Fruit fly (Drosophila melanogaster) whole organism, embryonic: Measurements from ENCODE around the gene eIF3l.
A peak's percentile ranks its signal among the peaks of the same experiment; 100 is the strongest.

Source experiments
- B-H2 ChIP-seq: fragments of 200-800 bp; sonication (Bioruptor generic); optimal IDR thresholded peaks from 2 replicates; lab custom pipeline; 2018; ENCODE audit warnings: missing biosample characterization, mild to moderate bottlenecking, missing genetic modification characterization
- CG10147 ChIP-seq: fragments of 200-800 bp; sonication (Bioruptor generic); optimal IDR thresholded peaks from 2 replicates; lab custom pipeline; 2019; ENCODE audit warnings: missing biosample characterization, mild to moderate bottlenecking, missing genetic modification characterization, moderate library complexity
- CG10565 ChIP-seq: fragments of 200-800 bp; sonication (Bioruptor generic); optimal IDR thresholded peaks from 3 replicates; lab custom pipeline; 2016; ENCODE audit warnings: missing biosample characterization, mild to moderate bottlenecking, missing genetic modification characterization
- CG10959 ChIP-seq: fragments of 200-800 bp; sonication (Bioruptor generic); IDR thresholded peaks from 2 replicates; pipeline ENCODE4 v1.3.6; 2022; ENCODE audit warnings: missing biosample characterization, missing genetic modification characterization
- CG11723 ChIP-seq: fragments of 200-800 bp; sonication (Bioruptor generic); optimal IDR thresholded peaks from 2 replicates; lab custom pipeline; 2017; ENCODE audit warnings: missing biosample characterization, mild to moderate bottlenecking, missing genetic modification characterization
- CG12155 ChIP-seq: fragments of 200-800 bp; sonication (Bioruptor generic); optimal IDR thresholded peaks from 3 replicates; lab custom pipeline; 2016; ENCODE audit warnings: missing biosample characterization, missing genetic modification characterization
- CG12219 ChIP-seq: fragments of 200-800 bp; sonication (Bioruptor generic); optimal IDR thresholded peaks from 3 replicates; lab custom pipeline; 2018; ENCODE audit warnings: missing biosample characterization, mild to moderate bottlenecking, missing genetic modification characterization
- CG12744 ChIP-seq: fragments of 200-800 bp; sonication (Bioruptor generic); optimal IDR thresholded peaks from 2 replicates; lab custom pipeline; 2016; ENCODE audit warnings: missing biosample characterization, missing genetic modification characterization
- CG14667 ChIP-seq: fragments of 200-800 bp; sonication (Bioruptor generic); IDR thresholded peaks from 2 replicates; pipeline ENCODE4 v1.3.6; 2022; ENCODE audit warnings: missing biosample characterization, missing genetic modification characterization
- CG15011 ChIP-seq: fragments of 200-800 bp; sonication (Bioruptor generic); optimal IDR thresholded peaks from 3 replicates; lab custom pipeline; 2018; ENCODE audit warnings: missing biosample characterization, mild to moderate bottlenecking, missing genetic modification characterization
- CG1647 ChIP-seq: fragments of 200-800 bp; sonication (Bioruptor generic); optimal IDR thresholded peaks from 3 replicates; lab custom pipeline; 2016; ENCODE audit warnings: missing biosample characterization, missing genetic modification characterization
- CG17328 ChIP-seq: fragments of 200-800 bp; sonication (Bioruptor generic); IDR thresholded peaks from 2 replicates; pipeline ENCODE4 v1.3.6; 2022; ENCODE audit warnings: missing biosample characterization, missing genetic modification characterization
- CG17385 ChIP-seq: fragments of 200-800 bp; sonication (Bioruptor generic); optimal IDR thresholded peaks from 3 replicates; lab custom pipeline; 2018; ENCODE audit warnings: missing biosample characterization, mild to moderate bottlenecking, missing genetic modification characterization
- CG17829 ChIP-seq: fragments of 200-800 bp; optimal IDR thresholded peaks from 2 replicates; lab custom pipeline; 2019; ENCODE audit warnings: missing biosample characterization, mild to moderate bottlenecking, missing genetic modification characterization, moderate library complexity
- CG31441 ChIP-seq: fragments of 200-800 bp; sonication (Bioruptor generic); IDR thresholded peaks from 2 replicates; pipeline ENCODE4 v1.3.6; 2022; ENCODE audit warnings: missing biosample characterization, missing genetic modification characterization
- CG32532 ChIP-seq: fragments of 200-800 bp; sonication (Bioruptor generic); IDR thresholded peaks from 2 replicates; pipeline ENCODE4 v1.3.6; 2022; ENCODE audit warnings: missing biosample characterization, missing genetic modification characterization
- CG3407 ChIP-seq: fragments of 200-800 bp; sonication (Bioruptor generic); optimal IDR thresholded peaks from 2 replicates; lab custom pipeline; 2018; ENCODE audit warnings: missing biosample characterization, mild to moderate bottlenecking, missing genetic modification characterization
- CG3847 ChIP-seq: fragments of 200-800 bp; sonication (Bioruptor generic); IDR thresholded peaks from 2 replicates; pipeline ENCODE4 v1.3.6; 2022; ENCODE audit warnings: missing biosample characterization, missing genetic modification characterization
- CG4854 ChIP-seq: fragments of 200-800 bp; sonication (Bioruptor generic); optimal IDR thresholded peaks from 2 replicates; lab custom pipeline; 2016; ENCODE audit warnings: missing biosample characterization, missing genetic modification characterization, inconsistent platforms
- CG5180 ChIP-seq: fragments of 200-800 bp; sonication (Bioruptor generic); optimal IDR thresholded peaks from 3 replicates; lab custom pipeline; 2017; ENCODE audit warnings: missing biosample characterization, missing genetic modification characterization, mild to moderate bottlenecking, moderate library complexity, missing genetic modification reagents
- CG5245 ChIP-seq: fragments of 200-800 bp; sonication (Bioruptor generic); optimal IDR thresholded peaks from 3 replicates; lab custom pipeline; 2016; ENCODE audit warnings: missing biosample characterization, missing genetic modification characterization
- CG6272 ChIP-seq: fragments of 200-800 bp; sonication (Bioruptor generic); IDR thresholded peaks from 2 replicates; pipeline ENCODE4 v1.3.6; 2022; ENCODE audit warnings: missing biosample characterization, missing genetic modification characterization
- CG7271 ChIP-seq: fragments of 200-800 bp; sonication (Bioruptor generic); optimal IDR thresholded peaks from 2 replicates; lab custom pipeline; 2018; ENCODE audit warnings: missing biosample characterization, mild to moderate bottlenecking, missing genetic modification characterization, moderate library complexity
- CG7556 ChIP-seq: fragments of 200-800 bp; sonication (Bioruptor generic); optimal IDR thresholded peaks from 2 replicates; lab custom pipeline; 2017; ENCODE audit warnings: missing biosample characterization, mild to moderate bottlenecking, missing genetic modification characterization
- CG8944 ChIP-seq: fragments of 200-800 bp; sonication (Bioruptor generic); optimal IDR thresholded peaks from 3 replicates; lab custom pipeline; 2016; ENCODE audit warnings: missing biosample characterization, missing genetic modification characterization
- CG9876 ChIP-seq: fragments of 200-800 bp; sonication (Bioruptor generic); optimal IDR thresholded peaks from 2 replicates; lab custom pipeline; 2016; ENCODE audit warnings: missing biosample characterization, missing genetic modification characterization
- HHEX ChIP-seq: fragments of 200-800 bp; sonication (Bioruptor generic); optimal IDR thresholded peaks from 3 replicates; lab custom pipeline; 2017; ENCODE audit warnings: missing biosample characterization, mild to moderate bottlenecking, missing genetic modification characterization, missing genetic modification reagents
- HLH54F ChIP-seq: fragments of 200-800 bp; sonication (Bioruptor generic); optimal IDR thresholded peaks from 3 replicates; lab custom pipeline; 2016; ENCODE audit warnings: missing biosample characterization, missing genetic modification characterization
- HLHmδ ChIP-seq: fragments of 200-800 bp; sonication (Bioruptor generic); optimal IDR thresholded peaks from 2 replicates; lab custom pipeline; 2018; ENCODE audit warnings: missing biosample characterization, mild to moderate bottlenecking, missing genetic modification characterization, moderate library complexity
- Jarid2 ChIP-seq: fragments of 200-800 bp; sonication (Bioruptor generic); optimal IDR thresholded peaks from 3 replicates; lab custom pipeline; 2017; ENCODE audit warnings: mild to moderate bottlenecking, missing biosample characterization, missing genetic modification reagents, missing genetic modification characterization
- NC2β ChIP-seq: fragments of 200-800 bp; sonication (Bioruptor generic); optimal IDR thresholded peaks from 2 replicates; lab custom pipeline; 2016; ENCODE audit warnings: missing biosample characterization, missing genetic modification characterization
- Neu2 ChIP-seq: fragments of 200-800 bp; sonication (Bioruptor generic); optimal IDR thresholded peaks from 3 replicates; lab custom pipeline; 2016; ENCODE audit warnings: missing biosample characterization, missing genetic modification characterization, borderline replicate concordance
- Oli ChIP-seq: fragments of 200-800 bp; sonication (Bioruptor generic); optimal IDR thresholded peaks from 2 replicates; lab custom pipeline; 2018; ENCODE audit warnings: missing biosample characterization, mild to moderate bottlenecking, missing genetic modification characterization, moderate library complexity
- PHDP ChIP-seq: fragments of 200-800 bp; sonication (Bioruptor generic); optimal IDR thresholded peaks from 3 replicates; lab custom pipeline; 2018; ENCODE audit warnings: missing biosample characterization, mild to moderate bottlenecking, missing genetic modification characterization, moderate library complexity
- Taf1 ChIP-seq: fragments of 200-800 bp; sonication (Bioruptor generic); IDR thresholded peaks from 2 replicates; pipeline ENCODE4 v1.3.6; 2022; ENCODE audit warnings: missing biosample characterization, missing genetic modification characterization
- da ChIP-seq: fragments of 200-800 bp; sonication (Bioruptor generic); optimal IDR thresholded peaks from 2 replicates; lab custom pipeline; 2016; ENCODE audit warnings: missing biosample characterization, missing genetic modification characterization
- disco-r ChIP-seq: fragments of 200-800 bp; sonication (Bioruptor generic); optimal IDR thresholded peaks from 2 replicates; lab custom pipeline; 2016; ENCODE audit warnings: missing biosample characterization, missing genetic modification characterization
- esg ChIP-seq: fragments of 200-800 bp; sonication (Bioruptor generic); conservative IDR thresholded peaks from 2 replicates; pipeline ENCODE4 v1.3.6; 2022; ENCODE audit warnings: missing biosample characterization, missing genetic modification characterization
- ftz-f1 ChIP-seq: fragments of 200-800 bp; sonication (Bioruptor generic); optimal IDR thresholded peaks from 2 replicates; lab custom pipeline; 2016; ENCODE audit warnings: missing biosample characterization, missing genetic modification characterization
- gem ChIP-seq: fragments of 200-800 bp; sonication (Bioruptor generic); optimal IDR thresholded peaks from 2 replicates; lab custom pipeline; 2019; ENCODE audit warnings: missing biosample characterization, mild to moderate bottlenecking, missing genetic modification characterization, moderate library complexity
- kay ChIP-seq: fragments of 200-800 bp; sonication (Bioruptor generic); optimal IDR thresholded peaks from 2 replicates; lab custom pipeline; 2016; ENCODE audit warnings: missing biosample characterization, missing genetic modification characterization
- lbe ChIP-seq: fragments of 200-800 bp; sonication (Bioruptor generic); optimal IDR thresholded peaks from 2 replicates; lab custom pipeline; 2016; ENCODE audit warnings: missing biosample characterization, mild to moderate bottlenecking, missing genetic modification characterization
- lmd ChIP-seq: fragments of 200-800 bp; sonication (Bioruptor generic); IDR thresholded peaks from 2 replicates; pipeline ENCODE4 v1.3.6; 2022; ENCODE audit warnings: missing biosample characterization, missing genetic modification characterization
- nom ChIP-seq: fragments of 200-800 bp; sonication (Bioruptor generic); optimal IDR thresholded peaks from 2 replicates; lab custom pipeline; 2017; ENCODE audit warnings: missing biosample characterization, missing genetic modification characterization, mild to moderate bottlenecking, moderate library complexity, missing genetic modification reagents
- p53 ChIP-seq: fragments of 200-800 bp; sonication (Bioruptor generic); optimal IDR thresholded peaks from 2 replicates; lab custom pipeline; 2016; ENCODE audit warnings: missing biosample characterization, missing genetic modification characterization
- pum ChIP-seq: fragments of 200-800 bp; sonication (Bioruptor generic); optimal IDR thresholded peaks from 2 replicates; lab custom pipeline; 2016; ENCODE audit warnings: missing biosample characterization, missing genetic modification characterization
- ranshi ChIP-seq: fragments of 200-800 bp; sonication (Bioruptor generic); IDR thresholded peaks from 2 replicates; pipeline ENCODE4 v1.3.6; 2022; ENCODE audit warnings: missing biosample characterization, missing genetic modification characterization
- toy ChIP-seq: fragments of 200-800 bp; sonication (Bioruptor generic); IDR thresholded peaks from 2 replicates; pipeline ENCODE4 v1.3.6; 2022; ENCODE audit warnings: missing biosample characterization, missing genetic modification characterization
- trem ChIP-seq: fragments of 200-800 bp; optimal IDR thresholded peaks from 3 replicates; lab custom pipeline; 2019; ENCODE audit warnings: missing biosample characterization, mild to moderate bottlenecking, missing genetic modification characterization, moderate library complexity
- zfh2 ChIP-seq: fragments of 200-800 bp; sonication (Bioruptor generic); optimal IDR thresholded peaks from 2 replicates; lab custom pipeline; 2016; ENCODE audit warnings: missing biosample characterization, missing genetic modification characterization

eIF3l gene

DNA sequence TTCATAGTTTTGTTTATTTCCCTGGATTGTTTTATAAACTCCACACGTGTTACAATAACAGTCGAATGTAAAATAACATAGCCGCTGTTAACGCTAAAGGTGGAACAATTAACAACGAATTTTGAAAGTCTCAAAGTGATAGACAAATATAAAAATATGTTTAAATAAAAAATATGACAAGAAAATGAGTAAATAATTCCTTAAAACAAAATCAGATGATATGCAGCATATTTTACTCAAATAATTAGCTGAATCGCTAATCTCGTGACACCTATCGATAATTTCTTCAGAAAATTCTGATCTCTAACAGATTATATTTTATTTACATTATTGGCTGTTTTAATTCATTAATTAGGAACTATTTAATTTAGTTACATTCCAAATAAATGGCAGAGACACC, 9.3 kb downstream of the eIF3l start, which contains the start of the genes CG5645 and Atg12 (continued):
- TF ChIP-seq Neu2 (GFP tag; lab: Kevin White, UChicago) (no peak), CG7271 (tag; lab: Kevin White, UChicago) (no peak), CG5245 (GFP tag; lab: Kevin White, UChicago) (no peak), CG12744 (no peak), trem (tag; lab: Kevin White, UChicago) (peak; percentile 62), CG11723 (GFP tag; lab: Kevin White, UChicago) (no peak), CG7556 (GFP tag; lab: Kevin White, UChicago) (peak; percentile 52), kay (GFP tag; lab: Kevin White, UChicago) (peak; percentile 65), gem (tag; lab: Kevin White, UChicago) (peak; percentile 84), p53 (GFP tag; lab: Kevin White, UChicago) (no peak), CG5180 (GFP tag; lab: Kevin White, UChicago) (no peak), HLH54F (GFP tag; lab: Kevin White, UChicago) (no peak), CG9876 (GFP tag; lab: Kevin White, UChicago) (no peak), CG12219 (GFP tag; lab: Kevin White, UChicago) (no peak), CG10565 (no peak), ftz-f1 (GFP tag; lab: Kevin White, UChicago) (no peak), Oli (tag; lab: Kevin White, UChicago) (no peak), Jarid2 (GFP tag; lab: Kevin White, UChicago) (no peak), CG17829 (tag; lab: Kevin White, UChicago) (peak; percentile 85), pum (GFP tag; lab: Kevin White, UChicago) (no peak), CG3407 (GFP tag; lab: Kevin White, UChicago) (no peak), CG1647 (GFP tag; lab: Kevin White, UChicago) (no peak), CG8944 (no peak), CG12155 (GFP tag; lab: Kevin White, UChicago) (peak; percentile 41), HHEX (GFP tag; lab: Kevin White, UChicago) (no peak)

DNA sequence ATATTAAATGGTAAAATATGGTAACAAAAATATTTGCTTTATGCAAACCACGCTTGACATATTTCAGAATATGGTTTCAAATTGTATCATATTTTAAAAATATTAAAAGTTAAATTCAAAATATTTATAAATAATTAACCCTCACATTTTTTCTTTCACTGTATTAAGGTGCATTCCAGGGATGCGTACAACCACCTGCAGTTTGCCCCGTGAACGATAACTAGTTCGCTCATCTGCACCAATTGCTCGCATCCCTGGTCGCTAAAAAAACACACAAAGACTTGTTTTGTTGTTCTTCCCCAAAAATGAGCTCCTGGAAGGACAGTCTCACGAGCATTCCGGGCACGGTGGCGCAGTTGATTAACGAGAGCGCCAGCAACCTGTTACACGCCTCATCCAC, 14.0 kb downstream of the eIF3l start, which contains the start of gene DEF8:
DEF8 (plus strand) TSS at position 229 of the 400 bp plus-strand sequence.
- peak; percentile 81 for TF ChIP-seq CG17385 (GFP tag; lab: Kevin White, UChicago)
- peak; percentile 86 for TF ChIP-seq CG10147 (GFP tag; lab: Kevin White, UChicago)
- peak; percentile 2 for TF ChIP-seq zfh2 (GFP tag; lab: Kevin White, UChicago)
- TF ChIP-seq CG4854 (GFP tag; lab: Kevin White, UChicago): no peak
- TF ChIP-seq esg (GFP tag; lab: Robert Waterston, UW): peak; percentile 78
- TF ChIP-seq CG32532 (GFP tag; lab: Robert Waterston, UW): peak; percentile 85
- TF ChIP-seq CG15011: no peak
- no peak for TF ChIP-seq disco-r (GFP tag; lab: Kevin White, UChicago)
- TF ChIP-seq HLHmδ (GFP tag; lab: Kevin White, UChicago): no peak
- peak; percentile 76 for TF ChIP-seq lmd
- peak; percentile 83 for TF ChIP-seq CG7271 (tag; lab: Kevin White, UChicago)
- TF ChIP-seq da: no peak
- TF ChIP-seq CG6272 (GFP tag; lab: Robert Waterston, UW): peak; percentile 54; the same call in 1 of the 2 replicates
- TF ChIP-seq B-H2 (GFP tag; lab: Kevin White, UChicago): no peak
- peak; percentile 63 for TF ChIP-seq lbe (GFP tag; lab: Kevin White, UChicago)
- TF ChIP-seq CG14667: peak; percentile 54; the same call in 1 of the 2 replicates
- TF ChIP-seq Taf1 (GFP tag; lab: Robert Waterston, UW): peak; percentile 66; the same call in 1 of the 2 replicates
- peak; percentile 73 for TF ChIP-seq CG5245 (GFP tag; lab: Kevin White, UChicago)
- peak; percentile 74 for TF ChIP-seq nom (GFP tag; lab: Kevin White, UChicago)
- peak; percentile 38; the same call in 1 of the 2 replicates for TF ChIP-seq toy (GFP tag; lab: Robert Waterston, UW)
- peak; percentile 93 for TF ChIP-seq PHDP (tag; lab: Kevin White, UChicago)
- TF ChIP-seq CG31441 (GFP tag; lab: Robert Waterston, UW): peak; percentile 90
- peak; percentile 36 for TF ChIP-seq NC2β (GFP tag; lab: Kevin White, UChicago)
- peak; percentile 76 for TF ChIP-seq CG10959 (GFP tag; lab: Robert Waterston, UW)
- peak; percentile 71 for TF ChIP-seq CG3847
- peak; percentile 91 for TF ChIP-seq ranshi (GFP tag; lab: Robert Waterston, UW)
- peak; percentile 93 for TF ChIP-seq CG17328 (GFP tag; lab: Robert Waterston, UW)
